Fruit fly (Drosophila melanogaster) whole organism, embryonic: Measurements from ENCODE around the gene CG34451.

ENCODE experiments used
- CG7963 ChIP-seq: fragments of 200-800 bp; sonication (Bioruptor generic); IDR thresholded peaks from 3 replicates; pipeline ENCODE4 v1.3.6; 2022; ENCODE audit warnings: missing biosample characterization, missing genetic modification characterization; ENCODE audit not compliant: partially characterized antibody
- Dref ChIP-seq: fragments of 200-800 bp; sonication (Bioruptor generic); IDR thresholded peaks from 2 replicates; pipeline ENCODE4 v1.3.6; 2022; ENCODE audit warnings: missing biosample characterization, missing genetic modification characterization
- Lpt ChIP-seq: fragments of >200 bp; optimal IDR thresholded peaks from 2 replicates; lab custom pipeline; 2018; ENCODE audit warnings: missing biosample characterization, missing genetic modification characterization
- Sox100B ChIP-seq: fragments of 200-800 bp; sonication (Bioruptor generic); optimal IDR thresholded peaks from 3 replicates; lab custom pipeline; 2018; ENCODE audit warnings: missing biosample characterization, mild to moderate bottlenecking, missing genetic modification characterization
- dan ChIP-seq: fragments of 200-800 bp; sonication (Bioruptor generic); IDR thresholded peaks from 2 replicates; pipeline ENCODE4 v1.3.6; 2022; ENCODE audit warnings: missing biosample characterization, missing genetic modification characterization
- inv ChIP-seq: fragments of 200-800 bp; sonication (Bioruptor generic); IDR thresholded peaks from 2 replicates; pipeline ENCODE4 v1.3.6; 2022; ENCODE audit warnings: missing biosample characterization, missing genetic modification characterization; ENCODE audit not compliant: partially characterized antibody
- salm ChIP-seq: fragments of 200-800 bp; sonication (Bioruptor generic); optimal IDR thresholded peaks from 2 replicates; lab custom pipeline; 2018; ENCODE audit warnings: missing biosample characterization, mild to moderate bottlenecking, missing genetic modification characterization

dm6 chr3L:15702191-15702590, 10.3 kb upstream of the CG34451 start:
- no peak for TF ChIP-seq salm
- TF ChIP-seq dan (GFP tag; lab: Robert Waterston, UW): no peak
- TF ChIP-seq CG7963 (GFP tag; lab: Robert Waterston, UW): no peak
- TF ChIP-seq Dref (GFP tag; lab: Robert Waterston, UW): no peak
- no peak for TF ChIP-seq Lpt (GFP tag; lab: Kevin White, UChicago)
- no peak for TF ChIP-seq Sox100B (GFP tag; lab: Kevin White, UChicago)
- no peak for TF ChIP-seq inv (GFP tag; lab: Robert Waterston, UW)
